Worm (Caenorhabditis elegans): Measurements from ENCODE around the gene parg-2.

Gene parg-2

DNA sequence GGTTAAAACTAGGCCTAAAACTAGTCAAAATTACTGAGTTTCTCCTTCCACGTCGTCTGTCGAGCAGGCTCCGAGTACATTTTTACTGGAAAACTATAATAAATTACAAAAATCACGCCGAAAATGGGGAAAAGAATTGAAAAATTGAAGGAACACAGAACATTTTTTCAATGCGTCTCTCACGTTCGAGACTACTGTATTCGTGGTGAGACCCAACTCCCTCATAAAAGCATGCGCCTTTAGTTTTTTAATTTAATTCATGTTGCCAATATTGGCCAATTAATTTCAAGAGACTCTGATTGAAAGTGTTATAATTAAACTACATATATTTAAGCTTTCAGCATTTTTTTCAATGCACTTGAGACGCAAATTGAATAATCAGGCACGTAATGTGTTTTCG lies 39.2 kb upstream of the parg-2 start:
- TF ChIP-seq rnt-1 (tag; optimal IDR thresholded peaks at IDR 0.05) (no peak), ama-1 (optimal IDR thresholded peaks at IDR 0.05) (no peak), sox-2 (GFP tag; IDR thresholded peaks at IDR 0.05) (no peak), mec-3 (tag; optimal IDR thresholded peaks at IDR 0.05; ENCODE audit: borderline replicate concordance) (no peak), pha-2 (tag; optimal IDR thresholded peaks at IDR 0.05) (no peak), lim-6 (tag; optimal IDR thresholded peaks at IDR 0.05) (no peak), fkh-6 (tag; optimal IDR thresholded peaks at IDR 0.05) (no peak)

- TF ChIP-seq ceh-9 (tag; optimal IDR thresholded peaks at IDR 0.05) = no peak
- TF ChIP-seq K02D7.2 (tag; optimal IDR thresholded peaks at IDR 0.05) = no peak
- TF ChIP-seq pha-4 (tag; optimal IDR thresholded peaks at IDR 0.05) = no peak
Measured at ce11 chrIV:8752492-8752891, 37.6 kb upstream of the parg-2 start.

- TF ChIP-seq ceh-14 (tag; optimal IDR thresholded peaks at IDR 0.05) (no peak), nfya-1 (tag; optimal IDR thresholded peaks at IDR 0.05) (peak; percentile 73)
Measured at ce11 chrIV:8748967-8749366, 34.0 kb upstream of the parg-2 start.

DNA sequence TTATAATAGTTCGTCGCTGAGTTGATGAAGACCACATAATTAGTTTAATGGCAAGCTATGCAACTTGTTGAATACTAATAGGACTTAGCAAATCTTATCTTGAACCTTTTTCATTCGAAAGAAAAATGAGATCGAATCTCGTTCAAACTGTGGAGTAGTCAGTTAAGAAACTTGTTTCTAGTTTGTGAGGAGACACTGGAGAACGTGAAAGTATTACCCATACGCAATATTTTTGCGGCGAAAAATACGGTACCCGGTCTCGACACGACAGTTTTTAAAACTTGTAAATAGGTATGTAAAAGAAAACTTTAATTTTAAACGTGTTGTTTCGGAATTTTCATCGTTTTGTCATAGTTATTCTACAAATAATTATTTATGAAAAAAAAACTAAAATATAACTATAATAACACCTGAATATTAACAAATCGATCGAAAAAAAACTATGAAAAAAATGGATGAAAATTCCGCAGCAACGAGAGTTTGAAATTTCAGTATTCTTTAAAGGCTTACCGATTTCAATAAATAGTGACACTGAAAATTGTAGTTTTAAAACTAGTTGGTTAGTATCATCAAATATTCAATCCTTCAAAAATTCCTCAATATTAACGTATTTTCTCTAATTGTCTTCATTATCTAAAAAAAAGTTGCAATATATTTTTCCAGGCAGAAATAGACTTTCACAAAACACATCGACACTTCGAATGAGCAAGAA lies 30.8 kb upstream of the parg-2 start, which contains the start of the genes F20C5.7 and parg-1:
Gene F20C5.7 (minus strand): TSS at position 101 of the 712 bp plus-strand sequence.
Gene parg-1 (plus strand): TSS at position 662 of the 712 bp plus-strand sequence.
- TF ChIP-seq ceh-24 (tag; optimal IDR thresholded peaks at IDR 0.05) (no peak), madf-2 (tag; optimal IDR thresholded peaks at IDR 0.05) (no peak), elt-2 (tag; optimal IDR thresholded peaks at IDR 0.05) (no peak), ama-1 (optimal IDR thresholded peaks at IDR 0.05) (no peak), odd-2 (tag; optimal IDR thresholded peaks at IDR 0.05) (no peak), C08G9.2 (tag; optimal IDR thresholded peaks at IDR 0.05) (no peak), C38D4.7 (GFP tag; optimal IDR thresholded peaks at IDR 0.05) (no peak), eyg-1 (tag; optimal IDR thresholded peaks at IDR 0.05) (no peak), ceh-31 (tag; optimal IDR thresholded peaks at IDR 0.05) (no peak), tbx-7 (tag; optimal IDR thresholded peaks at IDR 0.05) (no peak), ceh-2 (tag; optimal IDR thresholded peaks at IDR 0.05) (no peak), syd-9 (tag; optimal IDR thresholded peaks at IDR 0.05) (no peak)

DNA sequence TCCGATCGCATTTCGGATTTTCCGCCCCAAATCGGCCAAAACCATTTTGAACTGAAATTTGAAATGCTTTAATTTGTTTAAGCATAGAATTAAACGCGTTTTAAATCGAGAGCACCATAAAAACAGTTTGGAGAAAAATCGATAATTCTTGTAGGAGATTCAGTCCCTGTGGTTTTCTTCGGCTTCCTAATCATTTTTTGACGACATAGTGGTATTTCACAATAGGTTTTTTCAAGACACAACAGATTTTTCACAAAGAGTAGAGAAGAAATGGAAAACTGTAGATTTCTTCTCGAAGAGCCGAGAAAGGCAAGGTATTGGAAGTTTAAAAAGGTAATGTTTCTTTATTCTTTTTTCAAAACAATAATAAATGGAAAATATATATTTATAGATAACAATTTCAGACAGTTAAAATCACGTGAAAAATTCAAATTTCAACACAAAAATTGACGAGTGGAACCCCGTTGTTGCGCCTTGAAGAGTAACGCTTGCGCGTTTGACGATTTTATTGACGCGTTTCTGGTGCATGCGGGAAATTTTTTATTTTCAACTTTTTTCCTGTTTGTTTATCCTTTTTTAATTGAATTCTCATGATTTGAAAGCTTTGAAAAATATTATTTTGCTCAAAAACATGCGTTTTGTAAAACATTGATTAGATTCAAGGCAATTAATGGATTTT lies 28.9 kb upstream of the parg-2 start, which contains the start of gene F21D5.7:
Gene F21D5.7 (minus strand): TSS at position 51 of the 679 bp plus-strand sequence.
- TF ChIP-seq C08G9.2 (tag; optimal IDR thresholded peaks at IDR 0.05) (no peak), ceh-31 (tag; optimal IDR thresholded peaks at IDR 0.05) (no peak), Y22D7AL.16 (tag; optimal IDR thresholded peaks at IDR 0.05) (no peak), ceh-34 (tag; optimal IDR thresholded peaks at IDR 0.05) (no peak), ets-4 (tag; optimal IDR thresholded peaks at IDR 0.05) (peak; percentile 6), unc-42 (tag; optimal IDR thresholded peaks at IDR 0.05) (peak; percentile 6), ceh-2 (tag; optimal IDR thresholded peaks at IDR 0.05) (no peak), hlh-30 (tag; optimal IDR thresholded peaks at IDR 0.05; ENCODE audit: insufficient read depth) (peak; percentile 38), nfya-1 (tag; optimal IDR thresholded peaks at IDR 0.05) (peak; percentile 46)

DNA sequence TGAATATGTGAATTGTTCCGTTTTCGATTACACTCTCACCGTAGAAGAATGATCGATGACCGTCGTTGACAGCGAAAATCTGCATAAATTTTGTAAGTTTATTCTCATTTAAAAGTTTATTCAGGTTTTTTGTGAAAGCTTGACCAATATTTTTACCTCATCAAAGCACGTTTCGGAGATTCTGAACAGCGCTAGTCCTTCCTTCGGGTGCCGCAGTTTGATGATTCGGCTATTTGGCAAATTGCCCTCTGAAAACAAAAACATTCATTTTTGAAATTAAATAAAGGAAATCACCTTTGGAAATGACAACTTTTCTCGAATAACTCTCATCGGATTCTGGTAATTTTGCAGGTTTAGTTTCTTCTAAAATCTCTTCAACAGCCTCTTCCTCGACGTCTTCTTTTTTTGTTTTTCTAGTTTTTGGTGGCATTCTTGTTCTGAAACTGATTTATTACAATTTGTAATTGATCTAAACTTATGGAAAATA lies 26.1 kb upstream of the parg-2 start, which contains the start of gene F21D5.6:
Gene F21D5.6 (minus strand): TSS at position 437 of the 487 bp plus-strand sequence.
- TF ChIP-seq C08G9.2 (tag; optimal IDR thresholded peaks at IDR 0.05) = no peak
